Fruit fly (Drosophila melanogaster): ENCODE data around the gene CG7083.

Gene CG7083

DNA sequence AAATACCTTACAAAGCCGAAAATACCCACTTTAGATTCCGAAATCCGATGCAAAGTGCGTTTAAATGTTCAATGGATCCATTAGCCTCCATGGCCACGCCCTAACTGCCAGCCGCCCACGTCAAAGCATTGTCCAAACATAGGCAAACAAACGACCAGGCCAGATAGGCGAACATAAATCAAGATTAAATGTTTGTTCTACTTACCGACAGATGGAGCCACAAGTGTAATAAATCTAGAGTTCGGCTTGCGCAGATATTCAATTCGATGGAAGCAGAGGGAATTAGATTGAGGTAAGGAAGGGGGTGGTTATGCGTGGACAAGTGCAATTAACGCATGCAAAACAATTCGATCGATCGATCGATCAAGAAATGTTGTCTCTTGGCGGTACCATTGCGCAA, 16.8 kb upstream of the CG7083 start (continued):
- TF ChIP-seq crol (GFP tag; IDR thresholded peaks at IDR 0.05), result no peak
- no peak for TF ChIP-seq Gsc (GFP tag; IDR thresholded peaks at IDR 0.05)
- TF ChIP-seq CG6765 (GFP tag; optimal IDR thresholded peaks at IDR 0.05), result no peak
- no peak for TF ChIP-seq CG4854 (GFP tag; optimal IDR thresholded peaks at IDR 0.05)
- TF ChIP-seq Mes4 (GFP tag; optimal IDR thresholded peaks at IDR 0.05), result no peak

DNA sequence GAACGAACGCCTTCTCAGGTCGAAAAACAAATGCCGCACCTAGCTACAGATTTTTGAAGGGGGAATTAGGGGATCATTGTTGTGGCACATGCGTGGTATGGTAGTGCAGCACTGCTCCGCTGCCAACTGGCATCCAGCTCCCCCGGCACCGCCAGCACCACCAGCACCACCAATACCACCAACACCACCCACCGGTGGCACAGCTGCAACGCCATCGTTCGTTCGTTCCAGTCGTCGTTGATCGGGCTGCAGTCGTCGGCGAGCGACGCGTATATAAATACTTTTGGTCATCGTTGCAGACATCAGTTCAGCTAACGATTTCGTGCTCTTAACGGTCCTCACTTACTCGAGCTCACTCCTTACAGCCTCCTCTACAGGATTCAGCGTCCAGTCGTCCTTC, 15.0 kb upstream of the CG7083 start, which contains the start of gene CG34461:
Gene CG34461 (plus strand): TSS at position 301 of the 400 bp plus-strand sequence.
- TF ChIP-seq Ada2b (GFP tag; IDR thresholded peaks at IDR 0.05), result no peak
- TF ChIP-seq CG15011 (GFP tag; optimal IDR thresholded peaks at IDR 0.05), result no peak
- TF ChIP-seq ATbp (GFP tag; optimal IDR thresholded peaks at IDR 0.05), result no peak
- no peak for TF ChIP-seq esg (GFP tag; conservative IDR thresholded peaks at IDR 0.05)
- no peak for TF ChIP-seq Doc3 (GFP tag; IDR thresholded peaks at IDR 0.05; ENCODE audit: partially characterized antibody)
- no peak for TF ChIP-seq slp2 (GFP tag; optimal IDR thresholded peaks at IDR 0.05)
- TF ChIP-seq tap (tag; optimal IDR thresholded peaks at IDR 0.05), result no peak
- no peak for TF ChIP-seq pros (GFP tag; optimal IDR thresholded peaks at IDR 0.05)
- no peak for TF ChIP-seq CG18262 (tag; optimal IDR thresholded peaks at IDR 0.05)
- no peak for TF ChIP-seq CG8765 (GFP tag; IDR thresholded peaks at IDR 0.05)
- no peak for TF ChIP-seq CG2116 (GFP tag; optimal IDR thresholded peaks at IDR 0.05)
- no peak for TF ChIP-seq slou (GFP tag; optimal IDR thresholded peaks at IDR 0.05)
- no peak for TF ChIP-seq B-H1 (GFP tag; IDR thresholded peaks at IDR 0.05)
- TF ChIP-seq CG18619 (GFP tag; optimal IDR thresholded peaks at IDR 0.05), result no peak
- TF ChIP-seq CG10462 (GFP tag; optimal IDR thresholded peaks at IDR 0.05), result no peak
- TF ChIP-seq sc (optimal IDR thresholded peaks at IDR 0.05), result no peak
- no peak for TF ChIP-seq sc (GFP tag; optimal IDR thresholded peaks at IDR 0.05)
- no peak for TF ChIP-seq z (GFP tag; IDR thresholded peaks at IDR 0.05)
- no peak for TF ChIP-seq trem (tag; optimal IDR thresholded peaks at IDR 0.05)

DNA sequence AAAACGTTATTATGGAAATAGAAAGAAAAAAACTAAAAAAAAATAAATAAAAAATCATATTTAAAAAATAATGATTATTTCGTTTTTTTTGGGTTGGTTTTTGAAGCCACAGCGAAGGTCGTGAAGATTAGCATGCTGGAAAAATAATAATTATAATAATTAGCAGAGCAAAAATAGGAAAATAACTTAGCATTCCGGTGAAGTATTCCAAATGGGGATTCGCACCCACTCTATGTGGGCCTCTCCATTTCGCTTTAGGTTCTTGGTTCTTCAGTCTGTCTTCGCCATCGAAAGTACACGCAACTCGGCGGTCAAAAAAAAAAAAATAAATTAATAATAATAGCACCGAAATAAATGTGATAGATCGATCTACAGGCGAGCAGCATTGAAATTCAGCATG, 12.3 kb upstream of the CG7083 start, which contains the start of gene CG34462:
Gene CG34462 (plus strand): TSS at position 301 of the 400 bp plus-strand sequence.
- no peak for TF ChIP-seq grau (tag; optimal IDR thresholded peaks at IDR 0.05)
- no peak for TF ChIP-seq sc (optimal IDR thresholded peaks at IDR 0.05)
- TF ChIP-seq sc (GFP tag; optimal IDR thresholded peaks at IDR 0.05), result no peak
- TF ChIP-seq row (GFP tag; IDR thresholded peaks at IDR 0.05), result no peak
- TF ChIP-seq kah (GFP tag; optimal IDR thresholded peaks at IDR 0.05), result no peak
- TF ChIP-seq CG5180 (GFP tag; optimal IDR thresholded peaks at IDR 0.05), result no peak
- no peak for TF ChIP-seq CG17385 (GFP tag; optimal IDR thresholded peaks at IDR 0.05)
- TF ChIP-seq ken (GFP tag; IDR thresholded peaks at IDR 0.05), result no peak
- no peak for TF ChIP-seq Dip2 (GFP tag; IDR thresholded peaks at IDR 0.05)
- no peak for TF ChIP-seq CG9876 (GFP tag; optimal IDR thresholded peaks at IDR 0.05)
- TF ChIP-seq CG11398 (GFP tag; optimal IDR thresholded peaks at IDR 0.05), result no peak
- no peak for TF ChIP-seq CG12071 (GFP tag; optimal IDR thresholded peaks at IDR 0.05)
- no peak for TF ChIP-seq luna (GFP tag; optimal IDR thresholded peaks at IDR 0.05)
- TF ChIP-seq toy (GFP tag; IDR thresholded peaks at IDR 0.05), result no peak

DNA sequence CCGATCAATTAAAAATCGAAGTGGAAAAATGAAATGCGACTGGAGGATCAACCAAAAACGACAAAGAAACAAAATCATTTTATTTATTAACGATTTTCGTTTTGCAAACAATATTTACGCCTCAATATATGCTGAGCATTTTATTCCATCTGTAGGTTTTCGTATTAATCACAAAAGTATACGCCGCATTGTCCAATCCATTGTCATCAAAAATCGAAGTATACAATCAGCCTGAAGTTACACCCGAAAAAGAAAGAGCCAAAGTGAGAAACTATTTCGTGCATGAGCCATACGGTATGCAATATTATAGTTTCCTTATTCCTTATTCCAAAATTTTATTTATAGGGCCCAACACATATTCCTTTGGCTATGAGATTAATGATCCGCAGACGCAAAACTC, 11.6 kb upstream of the CG7083 start:
- peak in 1 of 3 experiments; percentile 76 for TF ChIP-seq lola (GFP tag; optimal IDR thresholded peaks at IDR 0.05)
- TF ChIP-seq chinmo (GFP tag; IDR thresholded peaks at IDR 0.05; ENCODE audit: partially characterized antibody), result 0 out of 4 replicates have a peak, but pooled peaks have one; percentile 41
- TF ChIP-seq Hr78 (GFP tag; optimal IDR thresholded peaks at IDR 0.05), result no peak
- TF ChIP-seq CG7786 (GFP tag; optimal IDR thresholded peaks at IDR 0.05), result no peak
- TF ChIP-seq Bgb (GFP tag; IDR thresholded peaks at IDR 0.05; ENCODE audit: partially characterized antibody), result 0 out of 2 replicates have a peak, but pooled peaks have one; percentile 25

All from whole organism, embryonic.